Worm (Caenorhabditis elegans) whole organism, young adult: Measurements from ENCODE around the gene sucl-2.

Experiments used
- B0336.3 ChIP-seq: fragments of 200-800 bp; sonication (Bioruptor generic); IDR thresholded peaks from 2 replicates; pipeline ENCODE4 v1.3.6; 2022; ENCODE audit warnings: missing genetic modification characterization, missing compliant biosample characterization
- F49E8.2 ChIP-seq: sonication (generic microtip); optimal IDR thresholded peaks from 3 replicates; lab custom pipeline; 2017; ENCODE audit warnings: missing genetic modification characterization, mild to moderate bottlenecking, missing compliant biosample characterization, antibody characterized with exemption, moderate library complexity; ENCODE audit not compliant: insufficient read depth
- F52B5.7 ChIP-seq: sonication (generic microtip); optimal IDR thresholded peaks from 2 replicates; lab custom pipeline; 2016; ENCODE audit warnings: mild to moderate bottlenecking, missing genetic modification characterization, missing compliant biosample characterization
- F57A8.1 ChIP-seq: fragments of 200-800 bp; sonication (Bioruptor generic); optimal IDR thresholded peaks from 2 replicates; lab custom pipeline; 2018; ENCODE audit warnings: mild to moderate bottlenecking, missing genetic modification characterization, moderate library complexity, missing compliant biosample characterization
- F57C9.4 ChIP-seq: sonication (generic microtip); optimal IDR thresholded peaks from 2 replicates; lab custom pipeline; 2017; ENCODE audit warnings: mild to moderate bottlenecking, missing genetic modification characterization, missing compliant biosample characterization
- T26A5.8 ChIP-seq: sonication (generic microtip); optimal IDR thresholded peaks from 2 replicates; lab custom pipeline; 2016; ENCODE audit warnings: missing genetic modification characterization, missing compliant biosample characterization
- Y56A3A.18 ChIP-seq: fragments of 200-800 bp; sonication (Bioruptor generic); IDR thresholded peaks from 2 replicates; pipeline ENCODE4 v1.3.6; 2022; ENCODE audit warnings: missing genetic modification reagents, missing genetic modification characterization, missing compliant biosample characterization
- aptf-2 ChIP-seq: fragments of 200-800 bp; sonication (Bioruptor generic); conservative IDR thresholded peaks from 2 replicates; pipeline ENCODE4 v1.3.6; 2022; ENCODE audit warnings: missing genetic modification reagents, missing genetic modification characterization, missing compliant biosample characterization
- aptf-3 ChIP-seq: fragments of 200-800 bp; sonication (Bioruptor generic); IDR thresholded peaks from 2 replicates; pipeline ENCODE4 v1.3.6; 2022; ENCODE audit warnings: missing genetic modification characterization, missing compliant biosample characterization
- athp-1 ChIP-seq: sonication (generic microtip); optimal IDR thresholded peaks from 2 replicates; lab custom pipeline; 2017; ENCODE audit warnings: mild to moderate bottlenecking, missing genetic modification characterization, missing compliant biosample characterization
- attf-3 ChIP-seq: fragments of 200-800 bp; sonication (Bioruptor generic); conservative IDR thresholded peaks from 2 replicates; pipeline ENCODE4 v1.3.6; 2022; ENCODE audit warnings: missing genetic modification reagents, missing genetic modification characterization, missing compliant biosample characterization
- attf-6 ChIP-seq: fragments of 200-800 bp; sonication (Bioruptor generic); IDR thresholded peaks from 2 replicates; pipeline ENCODE4 v1.3.6; 2022; ENCODE audit warnings: missing genetic modification reagents, missing genetic modification characterization, missing compliant biosample characterization
- bed-2 ChIP-seq: fragments of 200-800 bp; sonication (Bioruptor generic); IDR thresholded peaks from 2 replicates; pipeline ENCODE4 v1.3.6; 2022; ENCODE audit warnings: missing genetic modification reagents, missing genetic modification characterization, missing compliant biosample characterization
- ccch-3 ChIP-seq: fragments of 200-800 bp; sonication (Bioruptor generic); optimal IDR thresholded peaks from 2 replicates; lab custom pipeline; 2018; ENCODE audit warnings: mild to moderate bottlenecking, missing genetic modification characterization, missing compliant biosample characterization
- ceh-79 ChIP-seq: sonication (generic microtip); optimal IDR thresholded peaks from 2 replicates; lab custom pipeline; 2017; ENCODE audit warnings: mild to moderate bottlenecking, missing genetic modification characterization, missing compliant biosample characterization
- dpff-1 ChIP-seq: sonication (generic microtip); optimal IDR thresholded peaks from 2 replicates; lab custom pipeline; 2017; ENCODE audit warnings: mild to moderate bottlenecking, missing genetic modification characterization, missing compliant biosample characterization
- efl-1 ChIP-seq: fragments of 150-350 bp; optimal IDR thresholded peaks from 2 replicates; lab custom pipeline; 2014; ENCODE audit warnings: missing biosample characterization, missing genetic modification reagents, missing genetic modification characterization
- egrh-3 ChIP-seq: fragments of 200-800 bp; sonication (Bioruptor generic); IDR thresholded peaks from 2 replicates; pipeline ENCODE4 v1.3.6; 2022; ENCODE audit warnings: missing genetic modification reagents, missing genetic modification characterization, missing compliant biosample characterization
- ekl-4 ChIP-seq: fragments of 200-800 bp; sonication (Bioruptor generic); IDR thresholded peaks from 2 replicates; pipeline ENCODE4 v1.3.6; 2022; ENCODE audit warnings: missing genetic modification reagents, missing genetic modification characterization, missing compliant biosample characterization
- ets-4 ChIP-seq: fragments of 200-800 bp; sonication (Bioruptor generic); optimal IDR thresholded peaks from 2 replicates; lab custom pipeline; 2018; ENCODE audit warnings: mild to moderate bottlenecking, missing genetic modification characterization, missing compliant biosample characterization
- lag-1 ChIP-seq: fragments of 200-800 bp; sonication (Bioruptor generic); IDR thresholded peaks from 2 replicates; pipeline ENCODE4 v1.3.6; 2022; ENCODE audit warnings: missing genetic modification reagents, missing genetic modification characterization, missing compliant biosample characterization
- lsy-27 ChIP-seq: sonication (generic microtip); optimal IDR thresholded peaks from 2 replicates; lab custom pipeline; 2017; ENCODE audit warnings: missing genetic modification characterization, mild to moderate bottlenecking, missing compliant biosample characterization, antibody characterized with exemption, missing genotype, borderline replicate concordance; ENCODE audit not compliant: insufficient read depth
- madf-10 ChIP-seq: sonication (generic microtip); optimal IDR thresholded peaks from 2 replicates; lab custom pipeline; 2016; ENCODE audit warnings: mild to moderate bottlenecking, missing genetic modification characterization, missing compliant biosample characterization
- madf-3 ChIP-seq: fragments of 200-800 bp; sonication (Bioruptor generic); IDR thresholded peaks from 2 replicates; pipeline ENCODE4 v1.3.6; 2022; ENCODE audit warnings: missing genetic modification reagents, missing genetic modification characterization, missing compliant biosample characterization
- madf-6 ChIP-seq: fragments of 200-800 bp; sonication (Bioruptor generic); IDR thresholded peaks from 2 replicates; pipeline ENCODE4 v1.3.6; 2022; ENCODE audit warnings: missing genetic modification reagents, missing genetic modification characterization, missing compliant biosample characterization
- mcd-1 ChIP-seq: fragments of 200-800 bp; sonication (Bioruptor generic); IDR thresholded peaks from 2 replicates; pipeline ENCODE4 v1.3.6; 2022; ENCODE audit warnings: missing genetic modification reagents, missing genetic modification characterization, missing compliant biosample characterization
- nhr-179 ChIP-seq: sonication (generic microtip); optimal IDR thresholded peaks from 2 replicates; lab custom pipeline; 2016; ENCODE audit warnings: mild to moderate bottlenecking, missing genetic modification characterization, missing compliant biosample characterization
- nhr-27 ChIP-seq: fragments of 200-800 bp; sonication (Bioruptor generic); optimal IDR thresholded peaks from 2 replicates; lab custom pipeline; 2018; ENCODE audit warnings: mild to moderate bottlenecking, missing genetic modification characterization, moderate library complexity, missing compliant biosample characterization
- snpc-1.1 ChIP-seq: sonication (generic microtip); optimal IDR thresholded peaks from 2 replicates; lab custom pipeline; 2017; ENCODE audit warnings: missing genetic modification characterization, mild to moderate bottlenecking, missing compliant biosample characterization, antibody characterized with exemption, moderate library complexity, missing genotype, missing genetic modification reagents; ENCODE audit not compliant: insufficient read depth
- snpc-3.4 ChIP-seq: sonication (generic microtip); optimal IDR thresholded peaks from 2 replicates; lab custom pipeline; 2017; ENCODE audit warnings: missing genetic modification characterization, mild to moderate bottlenecking, missing compliant biosample characterization, antibody characterized with exemption, moderate library complexity, missing genotype, missing genetic modification reagents
- somi-1 ChIP-seq: fragments of 200-800 bp; sonication (Bioruptor generic); optimal IDR thresholded peaks from 2 replicates; lab custom pipeline; 2018; ENCODE audit warnings: mild to moderate bottlenecking, missing genetic modification characterization, missing compliant biosample characterization
- tbx-9 ChIP-seq: sonication (generic microtip); optimal IDR thresholded peaks from 2 replicates; lab custom pipeline; 2016; ENCODE audit warnings: borderline replicate concordance, missing genetic modification characterization, inconsistent platforms, missing compliant biosample characterization
- tlf-1 ChIP-seq: fragments of 200-800 bp; sonication (Bioruptor generic); optimal IDR thresholded peaks from 2 replicates; lab custom pipeline; 2018; ENCODE audit warnings: mild to moderate bottlenecking, missing genetic modification characterization, missing compliant biosample characterization
- zfh-2 ChIP-seq: fragments of 200-800 bp; sonication (Bioruptor generic); conservative IDR thresholded peaks from 2 replicates; pipeline ENCODE4 v1.3.6; 2022; ENCODE audit warnings: missing genetic modification reagents, missing genetic modification characterization, missing compliant biosample characterization
- ztf-22 ChIP-seq: fragments of 200-800 bp; sonication (Bioruptor generic); optimal IDR thresholded peaks from 2 replicates; lab custom pipeline; 2018; ENCODE audit warnings: mild to moderate bottlenecking, missing genetic modification characterization, moderate library complexity, missing compliant biosample characterization
- ztf-3 ChIP-seq: fragments of 200-800 bp; sonication (Bioruptor generic); optimal IDR thresholded peaks from 2 replicates; lab custom pipeline; 2018; ENCODE audit warnings: mild to moderate bottlenecking, missing genetic modification characterization, missing compliant biosample characterization

sucl-2 gene

DNA sequence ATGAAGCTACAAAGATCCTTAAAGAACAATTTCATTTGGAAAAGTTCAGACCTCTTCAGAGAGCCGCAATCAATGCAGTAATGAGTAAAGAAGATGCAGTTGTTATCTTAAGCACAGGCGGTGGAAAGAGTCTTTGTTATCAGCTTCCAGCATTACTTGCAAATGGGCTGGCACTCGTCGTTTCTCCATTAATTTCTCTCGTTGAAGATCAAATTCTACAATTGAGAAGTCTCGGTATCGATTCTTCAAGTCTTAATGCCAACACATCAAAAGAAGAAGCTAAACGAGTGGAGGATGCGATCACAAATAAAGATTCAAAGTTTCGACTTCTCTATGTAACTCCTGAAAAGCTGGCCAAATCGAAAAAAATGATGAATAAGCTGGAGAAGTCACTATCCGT, 44.3 kb downstream of the sucl-2 start:
- TF ChIP-seq Y56A3A.18: no peak

DNA sequence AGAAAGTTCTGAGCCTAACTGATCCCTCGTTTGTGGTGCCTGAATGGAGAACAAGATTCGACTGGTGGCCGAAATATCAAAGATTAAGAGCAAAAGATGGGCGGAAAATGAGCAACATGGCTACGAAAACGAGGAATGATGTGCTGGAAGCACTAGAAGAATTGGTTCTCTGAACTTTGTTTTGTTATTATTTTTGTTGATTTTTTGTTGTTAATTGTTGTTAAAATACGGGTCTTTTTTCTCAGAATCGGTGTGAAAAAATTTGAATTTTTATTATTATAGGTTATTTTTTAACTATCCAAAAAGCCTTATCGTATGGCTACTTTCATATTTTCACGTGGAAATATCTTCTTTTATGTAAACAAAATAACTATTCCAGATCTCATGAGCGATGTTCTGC, 45.0 kb downstream of the sucl-2 start, which contains the start of gene K02F3.12:
TSS of gene K02F3.12 (plus strand) at position 301 of the 400 bp plus-strand sequence.
- TF ChIP-seq bed-2 (GFP tag; lab: Robert Waterston, UW) (no peak), lsy-27 (tag; lab: Kevin White, UChicago) (no peak), snpc-1.1 (tag; lab: Kevin White, UChicago) (no peak), efl-1 (GFP tag; lab: Kevin White, UChicago) (no peak), F57A8.1 (no peak), tlf-1 (GFP tag; lab: Kevin White, UChicago) (no peak), somi-1 (no peak), mcd-1 (GFP tag; lab: Robert Waterston, UW) (no peak), nhr-179 (tag; lab: Kevin White, UChicago) (no peak), nhr-27 (tag; lab: Kevin White, UChicago) (no peak), athp-1 (tag; lab: Kevin White, UChicago) (no peak), F52B5.7 (tag; lab: Kevin White, UChicago) (no peak), tbx-9 (tag; lab: Kevin White, UChicago) (no peak), madf-3 (GFP tag; lab: Robert Waterston, UW) (no peak), ccch-3 (GFP tag; lab: Kevin White, UChicago) (no peak), ets-4 (GFP tag; lab: Kevin White, UChicago) (no peak), ztf-22 (GFP tag; lab: Kevin White, UChicago) (no peak), madf-10 (tag; lab: Kevin White, UChicago) (no peak), T26A5.8 (tag; lab: Kevin White, UChicago) (no peak), dpff-1 (tag; lab: Kevin White, UChicago) (no peak)

DNA sequence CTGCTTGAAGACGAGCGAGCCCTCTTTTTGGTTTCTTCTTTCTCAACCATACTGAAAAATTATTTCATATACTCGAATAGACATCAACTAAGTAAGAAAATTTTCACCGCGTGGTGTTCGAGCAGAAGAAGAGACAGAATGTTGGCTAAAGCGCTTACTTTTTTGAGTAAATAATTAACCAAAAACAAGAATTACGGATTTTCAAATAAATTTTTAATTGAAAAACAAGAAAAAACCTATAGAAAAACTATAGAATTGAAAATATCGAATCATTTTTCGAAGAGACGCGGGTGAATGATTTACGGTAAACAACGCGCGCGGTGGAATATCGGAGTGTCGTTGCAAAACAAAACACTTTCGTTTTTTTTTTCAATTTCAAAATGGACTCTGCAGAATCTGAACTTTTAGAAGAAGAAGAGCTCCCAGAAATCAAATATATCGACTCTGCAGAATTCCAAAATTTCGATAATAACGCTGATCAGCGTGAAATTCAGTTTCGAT, 47.3 kb downstream of the sucl-2 start, which contains the start of the genes rnp-5 and tag-51:
TSS of gene rnp-5 (minus strand) at position 51 of the 501 bp plus-strand sequence.
TSS of gene tag-51 (plus strand) at position 363 of the 501 bp plus-strand sequence.
- no peak for TF ChIP-seq ekl-4 (GFP tag; lab: Robert Waterston, UW)
- TF ChIP-seq attf-3 (GFP tag; lab: Robert Waterston, UW): peak; percentile 89

- no peak for TF ChIP-seq aptf-2 (GFP tag; lab: Robert Waterston, UW)
- TF ChIP-seq aptf-3: no peak
- TF ChIP-seq egrh-3 (GFP tag; lab: Robert Waterston, UW): peak; percentile 73; the same call in 1 of the 2 replicates
- TF ChIP-seq zfh-2 (GFP tag; lab: Robert Waterston, UW): peak; percentile 91
- TF ChIP-seq, all 124 proteins: peak for 2
Observed at ce11 chrIII:853414-853813, 47.8 kb downstream of the sucl-2 start.

ce11 chrIII:852296-852695, 48.9 kb downstream of the sucl-2 start, which contains the start of gene moma-1:
TSS of gene moma-1 (minus strand) at chrIII:852396.
- peak; percentile 14; the same call in 1 of the 2 replicates for TF ChIP-seq madf-6 (GFP tag; lab: Robert Waterston, UW)
- TF ChIP-seq ceh-79 (tag; lab: Kevin White, UChicago): peak; percentile 10
- peak; percentile 35 for TF ChIP-seq snpc-3.4 (tag; lab: Kevin White, UChicago)
- no peak for TF ChIP-seq B0336.3 (GFP tag; lab: Robert Waterston, UW)
- TF ChIP-seq F57C9.4 (tag; lab: Kevin White, UChicago): no peak
- peak; percentile 27 for TF ChIP-seq efl-1 (GFP tag; lab: Kevin White, UChicago)
- no peak for TF ChIP-seq ztf-3
- TF ChIP-seq attf-6: no peak
- TF ChIP-seq athp-1 (tag; lab: Kevin White, UChicago): no peak
- TF ChIP-seq F52B5.7 (tag; lab: Kevin White, UChicago): no peak
- no peak for TF ChIP-seq F49E8.2
- no peak for TF ChIP-seq lag-1
- TF ChIP-seq aptf-3: no peak
- TF ChIP-seq, all 124 proteins: peak for 4
